Worm (Caenorhabditis elegans) whole organism, late embryonic: Measurements from ENCODE around the gene F38C2.7.

Experiments
- ceh-31 ChIP-seq: sonication (generic microtip); optimal IDR thresholded peaks from 2 replicates; lab custom pipeline; 2016; ENCODE audit warnings: missing genetic modification characterization, missing compliant biosample characterization
- ceh-6 ChIP-seq: fragments of 200-800 bp; sonication (Bioruptor generic); optimal IDR thresholded peaks from 2 replicates; lab custom pipeline; 2018; ENCODE audit warnings: mild to moderate bottlenecking, missing genetic modification characterization, missing compliant biosample characterization
- dve-1 ChIP-seq: sonication (generic microtip); optimal IDR thresholded peaks from 2 replicates; lab custom pipeline; 2017; ENCODE audit warnings: antibody characterized with exemption, mild to moderate bottlenecking, missing genetic modification characterization, missing compliant biosample characterization
- pat-9 ChIP-seq: fragments of 200-800 bp; sonication (Bioruptor generic); optimal IDR thresholded peaks from 2 replicates; lab custom pipeline; 2018; ENCODE audit warnings: mild to moderate bottlenecking, missing genetic modification characterization, moderate library complexity, missing compliant biosample characterization
- pax-1 ChIP-seq: fragments of 150-350 bp; optimal IDR thresholded peaks from 2 replicates; lab custom pipeline; 2014; ENCODE audit warnings: missing biosample characterization, missing genetic modification characterization
- pha-2 ChIP-seq: sonication (generic microtip); optimal IDR thresholded peaks from 2 replicates; lab custom pipeline; 2017; ENCODE audit warnings: mild to moderate bottlenecking, missing genetic modification characterization, missing compliant biosample characterization
- pqm-1 ChIP-seq: sonication (generic microtip); optimal IDR thresholded peaks from 2 replicates; lab custom pipeline; 2016; ENCODE audit warnings: missing genetic modification characterization, missing compliant biosample characterization
- rnt-1 ChIP-seq: sonication (generic microtip); optimal IDR thresholded peaks from 2 replicates; lab custom pipeline; 2016; ENCODE audit warnings: missing genetic modification characterization, missing compliant biosample characterization
- sox-4 ChIP-seq: sonication (generic microtip); optimal IDR thresholded peaks from 2 replicates; lab custom pipeline; 2017; ENCODE audit warnings: mild to moderate bottlenecking, missing genetic modification characterization, inconsistent platforms, missing compliant biosample characterization
- ttx-3 ChIP-seq: sonication (generic microtip); optimal IDR thresholded peaks from 2 replicates; lab custom pipeline; 2016; ENCODE audit warnings: missing genetic modification reagents, missing genetic modification characterization, missing compliant biosample characterization

DNA sequence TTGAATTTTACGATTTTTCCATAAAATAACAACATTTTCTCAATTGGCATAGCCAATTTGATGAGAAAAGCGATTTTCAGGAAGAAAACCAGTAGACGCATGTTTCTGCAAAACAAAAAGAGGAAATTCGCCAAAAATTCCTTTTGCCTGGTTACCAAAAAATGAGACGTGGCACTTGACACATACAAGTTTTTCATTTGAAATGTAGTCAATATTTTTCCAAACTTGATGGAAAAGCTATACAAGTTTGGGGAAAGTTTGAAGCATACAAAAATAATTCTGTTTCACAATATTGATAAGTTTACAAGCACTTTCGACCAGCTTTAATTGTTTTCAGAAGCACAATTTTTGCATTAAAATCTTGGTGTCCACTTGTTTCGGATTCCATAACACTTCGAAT is 3.4 kb upstream of the F38C2.7 start, which contains the start of gene clec-191:
- TF ChIP-seq ttx-3 (no peak), ceh-6 (GFP tag; lab: Kevin White, UChicago) (no peak), ceh-31 (tag; lab: Kevin White, UChicago) (no peak), dve-1 (tag; lab: Kevin White, UChicago) (no peak), pax-1 (tag; lab: Kevin White, UChicago) (no peak), pqm-1 (no peak), pha-2 (tag; lab: Kevin White, UChicago) (no peak), sox-4 (tag; lab: Kevin White, UChicago) (no peak), rnt-1 (tag; lab: Kevin White, UChicago) (no peak), pat-9 (no peak)
